Worm (Caenorhabditis elegans): ENCODE measurements around the gene cct-2.

DNA sequence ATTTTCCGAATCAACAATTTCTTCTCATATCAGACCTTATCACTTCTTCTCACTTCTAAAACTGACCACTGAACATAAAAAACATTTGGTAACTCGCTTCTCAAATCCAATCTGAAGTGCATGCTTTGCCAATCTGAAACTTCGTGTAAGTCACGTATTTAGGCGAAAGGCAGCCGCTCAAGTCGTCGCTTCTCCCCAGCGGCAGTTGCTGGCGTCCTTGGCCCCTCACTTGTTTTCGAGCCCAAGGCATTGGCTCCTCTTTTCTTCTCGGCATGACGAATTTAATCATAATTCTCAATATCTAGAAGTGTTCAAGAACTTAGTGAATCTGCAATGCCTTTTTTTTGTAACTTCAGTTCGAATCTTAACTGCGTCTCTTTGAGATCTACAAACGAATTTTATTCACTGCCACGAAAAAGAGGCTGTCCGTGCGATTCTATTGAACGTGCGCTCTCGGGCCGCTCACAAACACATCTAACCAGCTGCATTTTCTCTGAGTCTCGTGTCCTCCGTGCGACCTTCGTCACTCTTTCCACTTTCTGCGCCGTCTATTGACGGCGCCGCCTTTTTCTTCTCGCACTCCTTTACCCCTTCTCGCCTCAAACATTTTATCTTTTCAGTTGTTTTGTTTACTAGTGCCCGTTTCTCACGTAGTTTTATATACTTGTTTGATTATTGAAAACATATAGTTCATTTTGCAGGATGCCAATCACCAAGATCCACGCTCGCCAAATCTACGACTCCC, 4.0 kb downstream of the cct-2 start:
- TF ChIP-seq fos-1 (tag; optimal IDR thresholded peaks at IDR 0.05) (no peak), nhr-10 (tag; optimal IDR thresholded peaks at IDR 0.05) (no peak), daf-12 (tag; optimal IDR thresholded peaks at IDR 0.05) (no peak), nhr-76 (tag; optimal IDR thresholded peaks at IDR 0.05) (no peak), daf-19 (GFP tag; conservative IDR thresholded peaks at IDR 0.05) (no peak), ztf-11 (tag; optimal IDR thresholded peaks at IDR 0.05) (no peak)
